Worm (Caenorhabditis elegans) whole organism, L4/young adult: ENCODE results near the gene phat-5.

Source experiments
- W03F9.2 ChIP-seq: fragments of 150-350 bp; optimal IDR thresholded peaks from 2 replicates; lab custom pipeline; 2014; ENCODE audit warnings: missing biosample characterization, missing genetic modification characterization
- dao-5 ChIP-seq: sonication (generic microtip); optimal IDR thresholded peaks from 2 replicates; lab custom pipeline; 2016; ENCODE audit warnings: missing genotype, missing genetic modification characterization, moderate library complexity, missing compliant biosample characterization
- him-1 ChIP-seq: sonication (generic microtip); optimal IDR thresholded peaks from 2 replicates; lab custom pipeline; 2016; ENCODE audit warnings: missing genotype, missing genetic modification reagents, missing genetic modification characterization, missing compliant biosample characterization

phat-5 gene

DNA sequence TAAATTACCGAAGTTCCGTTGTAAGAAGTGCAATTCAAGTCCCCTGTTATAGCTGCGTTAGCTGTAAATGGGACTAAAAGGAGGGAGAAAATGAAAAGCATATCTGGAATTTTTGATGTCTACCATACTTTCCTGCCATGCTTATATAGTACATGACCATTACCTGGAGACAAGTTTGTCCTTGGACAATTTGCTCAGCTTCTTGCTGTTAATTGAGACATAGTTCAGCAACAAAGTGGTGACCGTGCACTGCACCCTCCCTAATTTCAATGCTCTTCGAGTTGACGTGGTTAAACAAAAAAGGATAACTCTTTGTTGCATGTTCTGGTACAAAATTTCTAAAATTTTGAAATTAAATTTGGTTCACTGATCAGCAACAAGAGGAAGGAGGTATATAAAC is 5.1 kb upstream of the phat-5 start, which contains the start of gene T05B4.13:
T05B4.13 (minus strand) TSS at position 101 of the 400 bp plus-strand sequence.
- TF ChIP-seq W03F9.2 (tag; lab: Kevin White, UChicago) (no peak), him-1 (tag; lab: Kevin White, UChicago) (no peak), dao-5 (no peak)

DNA sequence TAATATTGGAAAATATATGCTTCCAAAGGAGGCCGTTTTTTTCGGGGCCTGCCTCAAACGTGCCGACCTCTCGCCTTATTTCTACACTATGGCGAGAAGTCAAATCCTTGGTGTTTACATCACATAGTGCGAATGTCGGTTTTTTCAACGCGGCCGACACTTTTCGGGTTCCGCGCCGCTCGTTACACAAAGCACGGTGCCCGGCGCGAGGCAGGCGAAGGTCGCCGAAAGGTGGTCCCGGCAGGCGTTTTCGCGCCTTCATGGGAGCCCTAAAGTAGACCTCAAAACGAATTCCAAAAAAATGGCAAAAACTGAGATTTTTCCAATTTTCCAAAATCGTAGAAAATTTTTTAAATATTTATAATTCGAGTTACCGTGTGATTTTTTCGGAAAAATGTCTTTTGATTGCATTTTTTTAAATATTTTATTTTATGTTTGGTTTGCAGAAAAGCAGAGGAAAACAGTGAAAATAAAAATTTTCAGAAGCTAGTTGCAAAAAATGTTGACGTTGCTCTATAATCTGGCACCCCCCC is 3.3 kb upstream of the phat-5 start, which contains the start of gene T05B4.12:
T05B4.12 (minus strand) TSS at position 483 of the 533 bp plus-strand sequence.
- TF ChIP-seq him-1 (tag; lab: Kevin White, UChicago) (no peak), dao-5 (no peak), W03F9.2 (tag; lab: Kevin White, UChicago) (no peak)

DNA sequence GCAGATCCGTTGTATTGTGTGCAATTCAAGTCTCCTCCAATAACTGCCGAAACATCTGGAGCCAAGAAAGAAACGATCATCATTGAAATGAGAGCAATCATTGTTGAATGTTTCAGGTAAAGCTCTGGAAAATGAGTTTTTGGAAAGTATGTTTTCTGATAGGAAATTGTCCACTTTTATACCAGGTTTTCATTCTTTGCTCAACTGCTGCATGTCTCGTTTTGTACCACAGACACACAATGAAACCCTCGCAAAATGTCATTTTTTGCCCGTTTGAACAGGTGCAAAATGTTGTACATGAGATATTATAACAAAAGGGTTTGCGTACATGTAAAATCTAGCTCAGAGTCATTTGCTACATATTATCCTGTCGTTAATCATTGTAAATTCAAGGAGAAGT is 1.7 kb downstream of the phat-5 start, which contains the start of gene T05B4.10:
T05B4.10 (minus strand) TSS at position 101 of the 400 bp plus-strand sequence.
- TF ChIP-seq dao-5 (no peak), W03F9.2 (tag; lab: Kevin White, UChicago) (no peak), him-1 (tag; lab: Kevin White, UChicago) (no peak)

DNA sequence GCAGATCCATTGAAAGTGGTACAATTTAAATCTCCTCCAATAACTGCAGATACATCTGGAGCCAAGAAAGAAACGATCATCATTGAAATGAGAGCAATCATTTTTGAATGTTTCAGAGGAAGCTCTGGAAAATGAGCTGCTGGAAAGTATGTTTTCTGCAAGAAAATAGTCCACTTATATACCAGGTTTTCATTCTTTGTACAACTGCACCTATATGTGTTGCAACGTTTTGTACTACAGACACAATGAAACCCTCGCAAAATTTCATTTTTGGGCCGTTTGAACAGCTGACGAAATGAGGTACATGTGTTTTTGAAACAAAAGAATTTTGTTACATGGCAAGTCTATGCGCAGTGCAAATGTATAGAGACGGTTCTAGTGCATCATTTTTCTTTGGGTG is 4.0 kb downstream of the phat-5 start, which contains the start of gene T05B4.9:
T05B4.9 (minus strand) TSS at position 101 of the 400 bp plus-strand sequence.
- TF ChIP-seq W03F9.2 (tag; lab: Kevin White, UChicago) (no peak), dao-5 (no peak)

DNA sequence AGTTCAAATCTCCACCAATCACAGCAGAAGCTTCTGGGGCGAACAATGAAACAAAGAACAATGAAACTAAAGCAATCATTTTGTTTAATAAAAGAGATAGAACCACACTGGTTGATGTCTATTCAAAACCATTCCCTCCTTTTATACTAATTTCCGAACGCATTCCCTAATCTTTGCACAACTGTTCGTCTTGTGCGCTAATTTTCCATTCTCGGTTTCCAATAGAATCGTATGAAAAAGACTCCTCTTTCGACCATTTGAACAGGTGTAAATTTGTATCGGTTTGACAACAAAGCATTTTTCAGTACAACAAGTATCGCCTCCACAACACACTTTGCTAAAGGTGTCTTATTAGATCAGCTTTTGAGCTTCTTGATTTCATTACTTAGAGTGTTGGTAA is 6.2 kb downstream of the phat-5 start, which contains the start of gene T05B4.8:
T05B4.8 (minus strand) TSS at position 101 of the 400 bp plus-strand sequence.
- TF ChIP-seq him-1 (tag; lab: Kevin White, UChicago) = no peak
- no peak for TF ChIP-seq W03F9.2 (tag; lab: Kevin White, UChicago)
- no peak for TF ChIP-seq dao-5

DNA sequence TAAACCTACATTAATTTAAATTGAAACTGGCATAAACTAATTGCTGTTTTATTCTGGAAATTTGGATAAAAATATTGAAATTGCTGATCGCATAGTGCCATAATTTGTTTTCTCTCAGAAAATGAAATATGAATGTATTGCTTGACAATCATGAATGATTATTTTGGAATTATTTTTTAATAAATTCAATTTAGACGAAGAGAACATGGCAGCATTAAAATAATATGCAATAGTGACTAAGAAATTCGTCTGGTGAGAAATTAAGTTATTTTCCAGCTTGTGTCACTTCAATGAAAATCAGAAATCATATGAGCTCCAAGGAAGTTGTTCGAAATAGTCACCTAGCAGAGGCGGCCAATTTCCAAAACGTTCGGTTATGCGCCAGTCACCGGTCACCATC is 7.7 kb downstream of the phat-5 start, which contains the start of gene srw-133:
srw-133 (minus strand) TSS at position 101 of the 400 bp plus-strand sequence.
- TF ChIP-seq W03F9.2 (tag; lab: Kevin White, UChicago) = no peak

DNA sequence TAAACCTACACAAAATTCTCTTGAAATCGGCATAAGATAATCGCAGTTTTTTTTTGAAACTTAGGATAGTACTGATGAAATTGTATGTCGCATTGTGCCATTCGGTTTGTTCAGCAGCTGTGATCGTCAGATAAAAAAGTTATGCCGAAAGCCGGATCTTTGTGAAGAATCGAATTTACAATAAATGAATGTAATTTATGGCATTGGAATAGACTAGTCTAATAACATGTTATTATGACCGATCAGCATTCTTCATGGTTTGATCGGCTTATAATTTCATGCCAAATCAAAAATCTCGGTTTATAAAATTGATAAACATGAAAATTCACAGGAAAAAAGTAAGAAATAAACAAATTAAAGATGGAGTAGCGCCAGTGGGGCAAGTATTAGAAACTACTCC is 9.8 kb downstream of the phat-5 start, which contains the start of gene srw-134:
srw-134 (minus strand) TSS at position 101 of the 400 bp plus-strand sequence.
- TF ChIP-seq him-1 (tag; lab: Kevin White, UChicago) (no peak), W03F9.2 (tag; lab: Kevin White, UChicago) (no peak), dao-5 (no peak)

DNA sequence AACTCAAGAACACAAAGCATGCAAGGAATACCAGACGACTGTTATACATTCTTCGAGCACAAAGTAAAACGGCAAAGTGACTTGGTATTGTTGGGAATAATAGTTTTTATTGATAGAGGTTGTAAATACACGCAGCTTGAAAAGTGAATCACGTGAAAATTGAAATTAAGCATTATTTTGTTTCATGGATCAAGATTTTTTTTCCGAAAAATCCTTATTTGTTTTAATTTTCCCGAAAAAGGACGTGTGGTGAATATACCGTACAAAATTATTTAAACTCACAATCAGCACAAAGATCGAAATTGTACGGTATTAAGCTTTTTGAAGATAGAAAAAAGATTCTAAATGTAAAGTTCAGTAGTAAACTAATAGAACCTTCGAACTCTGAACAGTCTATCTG is 12.4 kb downstream of the phat-5 start, which contains the start of gene clc-18:
clc-18 (minus strand) TSS at position 101 of the 400 bp plus-strand sequence.
- TF ChIP-seq W03F9.2 (tag; lab: Kevin White, UChicago) (no peak), him-1 (tag; lab: Kevin White, UChicago) (no peak), dao-5 (no peak)

DNA sequence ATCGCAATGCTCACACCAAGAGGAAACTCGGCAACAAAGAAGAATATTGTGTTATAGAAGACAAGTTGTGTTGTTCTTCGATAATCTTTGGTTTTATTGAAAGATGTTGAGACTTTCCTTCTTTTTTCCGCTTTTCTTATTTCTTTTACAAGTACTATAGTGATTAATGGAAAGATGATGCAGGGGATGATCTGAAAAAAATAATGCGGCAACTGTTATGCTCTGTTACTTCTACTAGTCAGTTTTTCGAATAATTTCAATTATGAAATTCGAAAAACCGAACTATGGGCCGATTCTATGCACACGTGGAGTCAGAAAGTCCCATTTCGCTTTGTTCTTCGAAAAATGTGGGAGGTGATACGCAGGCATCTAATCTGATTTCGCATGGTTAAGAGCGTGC is 15.6 kb downstream of the phat-5 start:
- TF ChIP-seq him-1 (tag; lab: Kevin White, UChicago) = no peak
- no peak for TF ChIP-seq W03F9.2 (tag; lab: Kevin White, UChicago)
- TF ChIP-seq dao-5 = no peak

DNA sequence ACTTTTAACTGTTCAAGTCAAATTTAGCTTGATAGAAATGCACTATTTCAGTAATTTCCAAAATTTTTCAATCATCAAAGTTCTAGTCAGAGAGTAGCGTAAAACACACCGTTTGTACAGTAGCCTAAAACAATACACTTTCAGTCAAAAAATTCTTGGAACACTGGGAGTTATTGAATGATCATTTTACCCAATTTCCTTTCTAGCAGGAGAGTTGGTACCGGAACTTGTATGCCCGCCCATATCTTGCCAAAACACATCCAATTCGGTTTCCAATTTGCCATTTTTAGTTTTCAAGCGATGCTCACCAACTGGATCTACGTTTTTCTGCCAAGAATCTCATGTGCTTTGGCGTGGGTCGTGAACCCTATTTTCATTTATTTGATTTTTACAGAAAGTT is 18.0 kb downstream of the phat-5 start, which contains the start of gene srj-39:
srj-39 (plus strand) TSS at position 301 of the 400 bp plus-strand sequence.
- no peak for TF ChIP-seq dao-5
- no peak for TF ChIP-seq him-1 (tag; lab: Kevin White, UChicago)
- no peak for TF ChIP-seq W03F9.2 (tag; lab: Kevin White, UChicago)

DNA sequence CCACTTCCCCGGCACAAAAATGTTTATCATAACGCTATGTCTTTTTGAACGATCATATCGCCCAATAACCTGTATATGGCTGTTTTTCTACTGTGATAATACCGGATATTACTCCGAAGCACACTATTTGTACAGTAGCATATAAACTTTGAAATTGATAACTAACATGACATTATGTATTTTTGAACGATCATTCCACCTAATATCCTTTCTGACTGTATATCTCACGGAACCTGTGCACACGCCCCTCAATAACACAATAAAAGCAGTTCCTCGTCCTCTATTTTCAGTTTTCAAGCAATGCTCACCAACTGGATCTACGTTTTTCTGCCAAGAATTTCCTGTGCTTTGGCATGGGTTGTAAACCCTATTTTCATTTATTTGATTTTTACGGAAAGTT is 20.7 kb downstream of the phat-5 start, which contains the start of gene srj-40:
srj-40 (plus strand) TSS at position 301 of the 400 bp plus-strand sequence.
- TF ChIP-seq W03F9.2 (tag; lab: Kevin White, UChicago) (no peak), dao-5 (no peak), him-1 (tag; lab: Kevin White, UChicago) (no peak)

DNA sequence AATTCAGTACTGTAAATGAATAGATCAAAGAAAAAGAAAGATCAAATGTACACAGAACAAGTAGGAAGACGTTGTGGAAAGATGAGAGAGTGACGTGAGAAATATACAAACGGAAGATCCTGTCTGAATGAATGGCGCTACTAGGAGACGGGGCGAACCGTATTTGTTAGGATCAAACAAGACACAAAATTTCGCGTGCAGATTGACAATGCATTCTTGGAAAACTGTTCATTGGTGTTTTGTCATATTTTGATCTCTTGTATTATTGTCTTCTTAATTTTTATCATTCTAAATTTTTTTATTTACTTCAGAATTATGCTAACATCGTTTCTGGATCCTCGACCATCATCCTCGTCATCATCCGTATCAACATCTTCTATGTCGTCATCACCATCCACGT is 27.6 kb downstream of the phat-5 start, which contains the start of gene nhr-181:
nhr-181 (plus strand) TSS at position 301 of the 400 bp plus-strand sequence.
- TF ChIP-seq dao-5 (no peak), him-1 (tag; lab: Kevin White, UChicago) (no peak), W03F9.2 (tag; lab: Kevin White, UChicago) (no peak)

DNA sequence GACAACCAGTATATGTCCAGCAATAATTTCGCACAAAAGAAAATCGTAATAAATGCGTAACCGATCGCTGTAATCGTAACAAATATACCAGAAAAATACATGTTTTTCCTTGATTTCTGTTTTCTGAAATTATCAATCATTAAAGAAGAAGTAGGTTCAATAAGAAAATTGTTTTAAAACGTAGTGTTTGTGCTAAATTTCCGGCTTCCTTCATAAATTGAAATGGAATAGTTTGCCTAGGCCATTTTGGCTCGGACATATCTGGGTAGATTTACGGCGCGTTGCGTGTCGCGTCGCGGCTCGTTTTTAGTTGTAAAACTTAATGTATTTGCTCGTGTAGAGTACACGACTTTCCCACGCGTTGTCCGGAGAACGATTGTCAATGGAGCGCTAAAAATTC is 39.4 kb downstream of the phat-5 start, which contains the start of gene F38H12.5:
F38H12.5 (minus strand) TSS at position 101 of the 400 bp plus-strand sequence.
- no peak for TF ChIP-seq dao-5
- TF ChIP-seq him-1 (tag; lab: Kevin White, UChicago) = no peak
- TF ChIP-seq W03F9.2 (tag; lab: Kevin White, UChicago) = no peak

DNA sequence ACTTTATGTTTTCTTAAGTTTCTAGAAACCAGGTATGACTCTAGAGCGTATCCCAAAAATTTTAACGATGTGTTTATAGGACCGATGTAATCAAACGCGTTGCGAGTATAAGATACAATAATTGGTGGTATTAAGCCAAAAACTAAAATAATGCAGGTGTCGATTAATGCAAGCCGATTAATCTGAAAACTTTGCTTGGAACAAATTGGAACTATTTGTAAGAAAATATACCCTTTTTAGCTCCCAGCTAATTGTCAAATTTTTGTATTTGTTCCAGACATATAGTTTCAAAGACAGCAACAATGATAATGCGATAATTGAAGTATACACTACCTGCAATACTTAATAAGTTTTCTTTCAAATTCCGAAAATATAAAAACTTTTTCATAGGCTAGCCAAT is 41.0 kb downstream of the phat-5 start, which contains the start of gene srh-211:
srh-211 (minus strand) TSS at position 101 of the 400 bp plus-strand sequence.
- TF ChIP-seq dao-5 (no peak), him-1 (tag; lab: Kevin White, UChicago) (no peak), W03F9.2 (tag; lab: Kevin White, UChicago) (no peak)
